Fruit fly (Drosophila melanogaster) whole organism, wandering third instar larva: ENCODE data around the gene Setd3.
A peak's percentile ranks its signal among the peaks of the same experiment; 100 is the strongest.

ENCODE experiments used
- Abd-B ChIP-seq: fragments of >200 bp; optimal IDR thresholded peaks from 2 replicates; lab custom pipeline; 2017; ENCODE audit warnings: missing biosample characterization, missing genetic modification characterization
- CG32264 ChIP-seq: fragments of 200-800 bp; sonication (Bioruptor generic); optimal IDR thresholded peaks from 2 replicates; lab custom pipeline; 2016; ENCODE audit warnings: missing biosample characterization, missing genetic modification characterization
- CG9705 ChIP-seq: fragments of 200-800 bp; sonication (Bioruptor generic); optimal IDR thresholded peaks from 2 replicates; lab custom pipeline; 2018; ENCODE audit warnings: missing biosample characterization, mild to moderate bottlenecking, missing genetic modification characterization
- CrebA ChIP-seq: fragments of 200-800 bp; sonication (Bioruptor generic); optimal IDR thresholded peaks from 2 replicates; lab custom pipeline; 2016; ENCODE audit warnings: missing biosample characterization, mild to moderate bottlenecking, missing genetic modification characterization, borderline replicate concordance
- Dfd ChIP-seq: fragments of >200 bp; optimal IDR thresholded peaks from 2 replicates; lab custom pipeline; 2017; ENCODE audit warnings: missing biosample characterization, missing genetic modification characterization
- Dif ChIP-seq: fragments of 200-275, 200-300 bp; sonication (Bioruptor generic); optimal IDR thresholded peaks from 2 replicates; lab custom pipeline; 2018; ENCODE audit warnings: missing biosample characterization, missing genetic modification characterization; ENCODE audit not compliant: partially characterized antibody
- GATAd ChIP-seq: sonication (Bioruptor generic); optimal IDR thresholded peaks from 2 replicates; lab custom pipeline; 2016; ENCODE audit warnings: missing biosample characterization, missing genetic modification characterization
- HLH106 ChIP-seq: fragments of 200-800 bp; optimal IDR thresholded peaks from 3 replicates; lab custom pipeline; 2019; ENCODE audit warnings: missing biosample characterization, mild to moderate bottlenecking, missing genetic modification characterization, moderate library complexity
- Hnf4 ChIP-seq: fragments of 200-800 bp; sonication (Bioruptor generic); optimal IDR thresholded peaks from 2 replicates; lab custom pipeline; 2016; ENCODE audit warnings: missing biosample characterization, mild to moderate bottlenecking, missing genetic modification characterization
- Hr78 ChIP-seq: fragments of >200 bp; optimal IDR thresholded peaks from 2 replicates; lab custom pipeline; 2017; ENCODE audit warnings: missing biosample characterization, missing genetic modification characterization
- Hr83 ChIP-seq: fragments of 200-300 bp; sonication (Bioruptor generic); optimal IDR thresholded peaks from 2 replicates; lab custom pipeline; 2016; ENCODE audit warnings: missing biosample characterization, mild to moderate bottlenecking, missing genetic modification characterization, moderate library complexity; ENCODE audit not compliant: poor library complexity, severe bottlenecking
- Jra ChIP-seq: sonication (Bioruptor generic); optimal IDR thresholded peaks from 2 replicates; lab custom pipeline; 2016; ENCODE audit warnings: missing biosample characterization, missing genetic modification characterization
- Mio ChIP-seq: sonication (Bioruptor generic); optimal IDR thresholded peaks from 2 replicates; lab custom pipeline; 2016; ENCODE audit warnings: missing biosample characterization, missing genetic modification characterization
- Myc ChIP-seq: fragments of >200 bp; optimal IDR thresholded peaks from 2 replicates; lab custom pipeline; 2017
- N ChIP-seq: fragments of >200 bp; optimal IDR thresholded peaks from 2 replicates; lab custom pipeline; 2018; ENCODE audit warnings: missing biosample characterization, missing external identifiers, missing genetic modification characterization
- OdsH ChIP-seq: fragments of 200-800 bp; sonication (Bioruptor generic); optimal IDR thresholded peaks from 2 replicates; lab custom pipeline; 2016; ENCODE audit warnings: missing biosample characterization, mild to moderate bottlenecking, missing genetic modification characterization
- Rel ChIP-seq, 2 experiments: fragments of 200-800 bp; sonication (Bioruptor generic) in 1 of 2; optimal IDR thresholded peaks; 2 replicates in 1 of 2; 3 replicates in 1 of 2; lab custom pipeline; 2016 to 2019; ENCODE audit warnings: mild to moderate bottlenecking in 2 of 2, missing biosample characterization in 2 of 2, missing genetic modification characterization in 2 of 2, moderate library complexity in 1 of 2
- Sp1 ChIP-seq: fragments of 200-800 bp; sonication (Bioruptor generic); optimal IDR thresholded peaks from 3 replicates; lab custom pipeline; 2019; ENCODE audit warnings: missing biosample characterization, mild to moderate bottlenecking, missing genetic modification characterization, moderate library complexity
- Vsx2 ChIP-seq: fragments of 200-300, 225-300 bp; sonication (Bioruptor generic); optimal IDR thresholded peaks from 2 replicates; lab custom pipeline; 2018; ENCODE audit warnings: missing biosample characterization, missing genetic modification characterization; ENCODE audit not compliant: partially characterized antibody
- br ChIP-seq: fragments of 200-800 bp; sonication (Bioruptor generic); optimal IDR thresholded peaks from 2 replicates; lab custom pipeline; 2016; ENCODE audit warnings: missing biosample characterization, missing genetic modification characterization
- brk ChIP-seq: fragments of 200-800 bp; sonication (Bioruptor generic); optimal IDR thresholded peaks from 2 replicates; lab custom pipeline; 2016; ENCODE audit warnings: missing biosample characterization, mild to moderate bottlenecking, missing genetic modification characterization
- dl ChIP-seq, 2 experiments: fragments of 175-275, 200-275 bp in 1 of 2; fragments of 200-275 bp in 1 of 2; sonication (Bioruptor generic); optimal IDR thresholded peaks; lab custom pipeline; 2018; ENCODE audit warnings: mild to moderate bottlenecking in 2 of 2, missing biosample characterization in 2 of 2, missing genetic modification characterization in 2 of 2, moderate library complexity in 2 of 2; ENCODE audit not compliant: partially characterized antibody in 2 of 2, insufficient read depth in 1 of 2
- dmrt93B ChIP-seq: fragments of 200-800 bp; sonication (Bioruptor generic); optimal IDR thresholded peaks from 2 replicates; lab custom pipeline; 2018; ENCODE audit warnings: missing biosample characterization, mild to moderate bottlenecking, missing genetic modification characterization
- dsf ChIP-seq: sonication (Bioruptor generic); optimal IDR thresholded peaks from 2 replicates; lab custom pipeline; 2016; ENCODE audit warnings: missing biosample characterization, missing genetic modification characterization, borderline replicate concordance
- ey ChIP-seq: fragments of 200-800 bp; sonication (Bioruptor generic); optimal IDR thresholded peaks from 2 replicates; lab custom pipeline; 2016; ENCODE audit warnings: missing biosample characterization, missing genetic modification characterization
- foxo ChIP-seq, 2 experiments: fragments of 200-800 bp; sonication (Bioruptor generic); optimal IDR thresholded peaks; 2 replicates in 1 of 2; 3 replicates in 1 of 2; lab custom pipeline; 2016 to 2017; ENCODE audit warnings: missing biosample characterization in 2 of 2, missing genetic modification characterization in 2 of 2
- fru ChIP-seq: fragments of 200-800 bp; sonication (Bioruptor generic); optimal IDR thresholded peaks from 3 replicates; lab custom pipeline; 2016; ENCODE audit warnings: missing biosample characterization, mild to moderate bottlenecking, missing genetic modification characterization
- h ChIP-seq: fragments of 200-800 bp; sonication (Bioruptor generic); optimal IDR thresholded peaks from 3 replicates; lab custom pipeline; 2016; ENCODE audit warnings: missing biosample characterization, mild to moderate bottlenecking, missing genetic modification characterization
- jim ChIP-seq: fragments of 175-275, 200-325 bp; sonication (Bioruptor generic); optimal IDR thresholded peaks from 2 replicates; lab custom pipeline; 2016; ENCODE audit warnings: missing biosample characterization, mild to moderate bottlenecking, missing genetic modification characterization
- lola ChIP-seq: fragments of >200 bp; optimal IDR thresholded peaks from 2 replicates; lab custom pipeline; 2017; ENCODE audit warnings: missing biosample characterization, missing genetic modification characterization
- pan ChIP-seq: fragments of >200 bp; optimal IDR thresholded peaks from 2 replicates; lab custom pipeline; 2017
- psq ChIP-seq: fragments of 200-800 bp; sonication (Bioruptor generic); optimal IDR thresholded peaks from 3 replicates; lab custom pipeline; 2017; ENCODE audit warnings: missing biosample characterization, mild to moderate bottlenecking, missing genetic modification characterization, moderate library complexity
- rgr ChIP-seq: fragments of 200-800 bp; sonication (Bioruptor generic); optimal IDR thresholded peaks from 3 replicates; lab custom pipeline; 2016; ENCODE audit warnings: missing biosample characterization, mild to moderate bottlenecking, missing genetic modification characterization
- sage ChIP-seq: fragments of 200-800 bp; sonication (Bioruptor generic); optimal IDR thresholded peaks from 2 replicates; lab custom pipeline; 2016; ENCODE audit warnings: missing biosample characterization, mild to moderate bottlenecking, missing genetic modification characterization
- sv ChIP-seq: fragments of 200-800 bp; sonication (Bioruptor generic); optimal IDR thresholded peaks from 3 replicates; lab custom pipeline; 2016; ENCODE audit warnings: missing biosample characterization, missing genetic modification characterization
- tai ChIP-seq: sonication (Bioruptor generic); optimal IDR thresholded peaks from 2 replicates; lab custom pipeline; 2016; ENCODE audit warnings: missing biosample characterization, missing genetic modification characterization
- usp ChIP-seq: fragments of >200 bp; optimal IDR thresholded peaks from 2 replicates; lab custom pipeline; 2017; ENCODE audit warnings: missing biosample characterization, missing genetic modification characterization
- woc ChIP-seq: sonication (Bioruptor generic); optimal IDR thresholded peaks from 2 replicates; lab custom pipeline; 2016; ENCODE audit warnings: missing biosample characterization, mild to moderate bottlenecking, missing genetic modification characterization

The Setd3 gene

DNA sequence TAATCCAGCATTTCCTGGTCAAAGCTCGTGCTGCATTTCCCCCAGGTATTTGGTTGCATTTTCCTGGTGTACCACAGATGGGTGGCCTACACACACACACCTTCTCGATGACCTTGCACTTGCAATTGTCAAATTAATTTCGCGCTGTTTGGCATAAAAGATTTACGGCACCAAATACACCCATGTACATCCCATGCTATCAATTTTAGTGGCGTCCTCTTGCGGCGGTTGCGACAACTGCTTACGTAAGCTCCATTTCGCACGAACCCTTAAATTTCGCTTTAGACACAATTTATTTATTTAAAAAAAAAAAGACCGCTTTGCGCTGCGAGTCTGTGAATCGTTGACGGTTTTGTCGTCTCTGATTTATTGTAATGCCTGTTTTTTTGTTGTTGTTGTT lies 36.9 kb upstream of the Setd3 start:
- no peak for TF ChIP-seq dl (GFP tag; optimal IDR thresholded peaks at IDR 0.05; lab: Kevin White, UChicago; ENCODE audit: insufficient read depth in 1 of 2, partially characterized antibody in 2 of 2)
- TF ChIP-seq sv (GFP tag; lab: Kevin White, UChicago) = no peak
- TF ChIP-seq pan (lab: Kevin White, UChicago) = no peak
- TF ChIP-seq CG32264 (GFP tag; lab: Kevin White, UChicago) = no peak

DNA sequence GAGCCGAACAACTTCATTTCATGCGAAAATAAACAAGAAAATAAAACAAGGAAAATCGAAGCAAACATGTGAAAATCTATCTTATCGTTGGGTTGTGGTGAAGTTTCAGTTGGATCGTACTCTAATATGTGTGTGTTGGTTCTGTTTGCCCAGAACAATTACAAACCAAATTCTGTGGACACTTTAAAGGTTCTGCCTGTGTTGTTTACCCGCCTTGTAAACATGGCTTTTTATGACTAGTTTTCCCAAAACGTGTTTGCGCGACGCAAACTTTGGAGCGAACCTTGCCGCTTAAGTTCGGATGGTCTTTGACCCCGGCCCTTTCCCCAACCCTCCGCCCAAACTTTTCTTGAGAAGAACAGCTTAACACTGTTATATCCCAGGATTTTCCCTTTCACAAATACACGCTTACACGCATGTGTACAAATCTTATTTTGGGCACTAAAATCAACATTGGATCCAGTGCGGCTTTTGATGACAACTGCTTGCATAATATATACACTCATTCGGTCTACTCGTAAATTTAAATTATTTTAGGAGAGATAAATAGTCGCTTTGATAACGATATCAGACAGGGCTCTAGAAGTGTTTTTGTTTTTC lies 35.7 kb upstream of the Setd3 start:
- TF ChIP-seq sv (GFP tag; lab: Kevin White, UChicago) (peak; percentile 56), rgr (GFP tag; lab: Kevin White, UChicago) (peak; percentile 5), GATAd (no peak), Sp1 (GFP tag; lab: Kevin White, UChicago) (no peak)

DNA sequence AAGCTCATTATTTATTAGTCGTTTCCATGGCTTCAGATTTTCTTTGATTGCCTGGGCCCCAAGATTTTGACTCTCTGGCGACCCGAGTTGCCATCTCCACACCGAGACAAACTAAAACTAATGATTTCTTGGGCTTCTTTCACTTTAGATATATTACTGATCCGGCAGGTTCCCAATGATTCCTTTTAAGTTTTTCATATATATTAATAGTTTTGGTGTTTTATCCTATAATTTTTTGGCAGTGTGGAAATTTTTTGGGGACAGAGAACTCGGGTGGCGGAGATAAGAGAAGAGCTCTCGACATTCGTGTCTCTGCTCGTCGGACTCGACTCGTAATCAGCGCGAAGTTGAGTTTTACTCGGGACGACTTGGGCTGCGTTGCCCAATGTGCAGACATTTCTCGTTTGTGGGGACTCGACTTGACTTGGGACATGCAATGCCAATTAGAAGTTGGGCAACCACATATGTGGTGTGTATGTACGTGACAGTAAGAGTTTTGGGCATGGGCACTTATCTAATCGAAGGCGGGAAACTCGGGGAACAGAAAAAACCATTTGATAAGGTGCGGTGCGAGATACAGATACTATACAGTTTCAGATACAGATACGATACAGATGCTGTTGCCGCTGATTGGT lies 32.7 kb upstream of the Setd3 start:
- no peak for TF ChIP-seq Rel (GFP tag; optimal IDR thresholded peaks at IDR 0.05; lab: Kevin White, UChicago)
- no peak for TF ChIP-seq Rel (tag; optimal IDR thresholded peaks at IDR 0.05; lab: Kevin White, UChicago)
- TF ChIP-seq Sp1 (GFP tag; lab: Kevin White, UChicago) = peak; percentile 50
- peak; percentile 32 for TF ChIP-seq dmrt93B (GFP tag; lab: Kevin White, UChicago)
- TF ChIP-seq psq (GFP tag; lab: Kevin White, UChicago) = peak; percentile 54
- peak; percentile 57 for TF ChIP-seq sage (GFP tag; lab: Kevin White, UChicago)
- no peak for TF ChIP-seq Vsx2
- no peak for TF ChIP-seq Dif (GFP tag; lab: Kevin White, UChicago)
- TF ChIP-seq GATAd = no peak
- peak; percentile 50 for TF ChIP-seq fru
- TF ChIP-seq jim (GFP tag; lab: Kevin White, UChicago) = no peak
- peak; percentile 38 for TF ChIP-seq ey (GFP tag; lab: Kevin White, UChicago)
- TF ChIP-seq dsf = no peak
- peak; percentile 57 for TF ChIP-seq woc (GFP tag; lab: Kevin White, UChicago)
- TF ChIP-seq Jra (GFP tag; lab: Kevin White, UChicago) = no peak
- TF ChIP-seq usp (GFP tag; lab: Kevin White, UChicago) = no peak
- no peak for TF ChIP-seq Hr78 (GFP tag; lab: Kevin White, UChicago)
- TF ChIP-seq Hnf4 (GFP tag; lab: Kevin White, UChicago) = peak; percentile 46
- no peak for TF ChIP-seq CG9705 (GFP tag; lab: Kevin White, UChicago)
- no peak for TF ChIP-seq tai (GFP tag; lab: Kevin White, UChicago)
- no peak for TF ChIP-seq Mio (GFP tag; lab: Kevin White, UChicago)
- no peak for TF ChIP-seq dl (GFP tag; optimal IDR thresholded peaks at IDR 0.05; lab: Kevin White, UChicago; ENCODE audit: insufficient read depth in 1 of 2, partially characterized antibody in 2 of 2)
- TF ChIP-seq sv (GFP tag; lab: Kevin White, UChicago) = no peak
- TF ChIP-seq HLH106 (tag; lab: Kevin White, UChicago) = peak; percentile 65
- TF ChIP-seq lola (GFP tag; lab: Kevin White, UChicago) = no peak
- TF ChIP-seq OdsH (GFP tag; lab: Kevin White, UChicago) = peak; percentile 64
- TF ChIP-seq h (GFP tag; lab: Kevin White, UChicago) = peak; percentile 76
- no peak for TF ChIP-seq Dfd (GFP tag; lab: Kevin White, UChicago)
- no peak for TF ChIP-seq pan (lab: Kevin White, UChicago)
- peak in 1 of 2 experiments; percentile 53 for TF ChIP-seq foxo (GFP tag; optimal IDR thresholded peaks at IDR 0.05; lab: Kevin White, UChicago)
- no peak for TF ChIP-seq N
- TF ChIP-seq Hr83 (GFP tag; lab: Kevin White, UChicago) = no peak
- peak; percentile 48 for TF ChIP-seq brk (GFP tag; lab: Kevin White, UChicago)
- TF ChIP-seq Myc (lab: Kevin White, UChicago) = no peak
- no peak for TF ChIP-seq Abd-B (GFP tag; lab: Kevin White, UChicago)
- TF ChIP-seq rgr (GFP tag; lab: Kevin White, UChicago) = peak; percentile 72
- no peak for TF ChIP-seq CrebA (GFP tag; lab: Kevin White, UChicago)
- TF ChIP-seq br (GFP tag; lab: Kevin White, UChicago) = peak; percentile 64
- TF ChIP-seq CG32264 (GFP tag; lab: Kevin White, UChicago) = no peak
